Fruit fly (Drosophila melanogaster) whole organism, embryonic: ENCODE measurements around the gene ND-30.
A peak's percentile ranks its signal among the peaks of the same experiment; 100 is the strongest.

Source experiments
- Atf6 ChIP-seq: fragments of 200-800 bp; sonication (Bioruptor generic); IDR thresholded peaks from 2 replicates; pipeline ENCODE4 v1.3.6; 2022; ENCODE audit warnings: missing biosample characterization, missing genetic modification characterization
- Bgb ChIP-seq: fragments of 200-800 bp; sonication (Bioruptor generic); IDR thresholded peaks from 2 replicates; pipeline ENCODE4 v1.3.6; 2022; ENCODE audit warnings: missing biosample characterization, missing genetic modification characterization; ENCODE audit not compliant: partially characterized antibody
- C15 ChIP-seq: fragments of 200-800 bp; sonication (Bioruptor generic); IDR thresholded peaks from 3 replicates; pipeline ENCODE4 v1.3.6; 2022; ENCODE audit warnings: missing biosample characterization, missing genetic modification characterization
- CG10366 ChIP-seq: fragments of 200-800 bp; sonication (Bioruptor generic); IDR thresholded peaks from 2 replicates; pipeline ENCODE4 v1.3.6; 2022; ENCODE audit warnings: missing biosample characterization, missing genetic modification characterization
- CG13287 ChIP-seq: fragments of 200-800 bp; sonication (Bioruptor generic); IDR thresholded peaks from 2 replicates; pipeline ENCODE4 v1.3.6; 2022; ENCODE audit warnings: missing biosample characterization, missing genetic modification characterization; ENCODE audit not compliant: partially characterized antibody
- CG13296 ChIP-seq: fragments of 200-800 bp; sonication (Bioruptor generic); optimal IDR thresholded peaks from 3 replicates; lab custom pipeline; 2018; ENCODE audit warnings: missing biosample characterization, mild to moderate bottlenecking, missing genetic modification characterization
- CG13624 ChIP-seq: fragments of 200-800 bp; sonication (Bioruptor generic); optimal IDR thresholded peaks from 2 replicates; lab custom pipeline; 2016; ENCODE audit warnings: missing biosample characterization, missing genetic modification characterization
- CG14014 ChIP-seq: fragments of 200-800 bp; sonication (Bioruptor generic); IDR thresholded peaks from 2 replicates; pipeline ENCODE4 v1.3.6; 2022; ENCODE audit warnings: missing biosample characterization, missing genetic modification characterization
- CG17361 ChIP-seq: fragments of 200-800 bp; sonication (Bioruptor generic); IDR thresholded peaks from 3 replicates; pipeline ENCODE4 v1.3.6; 2022; ENCODE audit warnings: missing biosample characterization, missing genetic modification characterization
- CG18764 ChIP-seq: fragments of 200-800 bp; sonication (Bioruptor generic); optimal IDR thresholded peaks from 3 replicates; lab custom pipeline; 2016; ENCODE audit warnings: missing biosample characterization, missing genetic modification characterization
- CG2116 ChIP-seq: fragments of 200-800 bp; sonication (Bioruptor generic); optimal IDR thresholded peaks from 3 replicates; lab custom pipeline; 2018; ENCODE audit warnings: missing biosample characterization, mild to moderate bottlenecking, missing genetic modification characterization
- CG32532 ChIP-seq: fragments of 200-800 bp; sonication (Bioruptor generic); IDR thresholded peaks from 2 replicates; pipeline ENCODE4 v1.3.6; 2022; ENCODE audit warnings: missing biosample characterization, missing genetic modification characterization
- CG32772 ChIP-seq: fragments of 200-800 bp; sonication (Bioruptor generic); IDR thresholded peaks from 2 replicates; pipeline ENCODE4 v1.3.6; 2022; ENCODE audit warnings: missing biosample characterization, missing genetic modification characterization
- CG34376 ChIP-seq: fragments of 200-800 bp; sonication (Bioruptor generic); optimal IDR thresholded peaks from 2 replicates; lab custom pipeline; 2018; ENCODE audit warnings: missing biosample characterization, mild to moderate bottlenecking, missing genetic modification characterization
- CG4328 ChIP-seq: fragments of 200-800 bp; sonication (Bioruptor generic); optimal IDR thresholded peaks from 3 replicates; lab custom pipeline; 2017; ENCODE audit warnings: missing biosample characterization, missing genetic modification reagents, missing genetic modification characterization
- CG4424 ChIP-seq: fragments of 200-800 bp; sonication (Bioruptor generic); optimal IDR thresholded peaks from 3 replicates; lab custom pipeline; 2016; ENCODE audit warnings: missing biosample characterization, missing genetic modification characterization
- CG4820 ChIP-seq: fragments of 200-800 bp; sonication (Bioruptor generic); optimal IDR thresholded peaks from 3 replicates; lab custom pipeline; 2016; ENCODE audit warnings: missing biosample characterization, missing genetic modification characterization
- CG6765 ChIP-seq: fragments of 200-800 bp; sonication (Bioruptor generic); optimal IDR thresholded peaks from 3 replicates; lab custom pipeline; 2017; ENCODE audit warnings: missing biosample characterization, mild to moderate bottlenecking, missing genetic modification characterization
- CG7745 ChIP-seq: fragments of 200-800 bp; sonication (Bioruptor generic); optimal IDR thresholded peaks from 2 replicates; lab custom pipeline; 2018; ENCODE audit warnings: missing biosample characterization, mild to moderate bottlenecking, missing genetic modification characterization, moderate library complexity
- CG9437 ChIP-seq: fragments of 200-800 bp; sonication (Bioruptor generic); optimal IDR thresholded peaks from 2 replicates; lab custom pipeline; 2018; ENCODE audit warnings: missing biosample characterization, mild to moderate bottlenecking, missing genetic modification characterization
- Fer3 ChIP-seq: fragments of 200-800 bp; sonication (Bioruptor generic); optimal IDR thresholded peaks from 2 replicates; lab custom pipeline; 2018; ENCODE audit warnings: missing biosample characterization, mild to moderate bottlenecking, missing genetic modification characterization, moderate library complexity
- HmgD ChIP-seq: fragments of 200-800 bp; sonication (Bioruptor generic); optimal IDR thresholded peaks from 3 replicates; lab custom pipeline; 2016; ENCODE audit warnings: missing biosample characterization, missing genetic modification characterization
- MBD-R2 ChIP-seq: fragments of 200-800 bp; sonication (Bioruptor generic); IDR thresholded peaks from 2 replicates; pipeline ENCODE4 v1.3.6; 2022; ENCODE audit warnings: missing biosample characterization, missing genetic modification characterization
- NfI ChIP-seq: fragments of 200-800 bp; sonication (Bioruptor generic); optimal IDR thresholded peaks from 3 replicates; lab custom pipeline; 2018; ENCODE audit warnings: missing biosample characterization, mild to moderate bottlenecking, missing genetic modification characterization, moderate library complexity
- Opbp ChIP-seq: fragments of 200-800 bp; sonication (Bioruptor generic); IDR thresholded peaks from 3 replicates; pipeline ENCODE4 v1.3.6; 2022; ENCODE audit warnings: missing biosample characterization, missing genetic modification characterization; ENCODE audit not compliant: partially characterized antibody
- PHDP ChIP-seq: fragments of 200-800 bp; sonication (Bioruptor generic); optimal IDR thresholded peaks from 3 replicates; lab custom pipeline; 2018; ENCODE audit warnings: missing biosample characterization, mild to moderate bottlenecking, missing genetic modification characterization, moderate library complexity
- Sin3A ChIP-seq: fragments of >200 bp; optimal IDR thresholded peaks from 2 replicates; lab custom pipeline; 2018
- Sry-β ChIP-seq: fragments of 200-800 bp; sonication (Bioruptor generic); optimal IDR thresholded peaks from 2 replicates; lab custom pipeline; 2018; ENCODE audit warnings: missing biosample characterization, mild to moderate bottlenecking, missing genetic modification characterization, moderate library complexity
- Vsx1 ChIP-seq: fragments of 200-800 bp; sonication (Bioruptor generic); optimal IDR thresholded peaks from 2 replicates; lab custom pipeline; 2017; ENCODE audit warnings: missing biosample characterization, mild to moderate bottlenecking, missing genetic modification characterization, missing genetic modification reagents
- YL-1 ChIP-seq: fragments of 200-800 bp; sonication (Bioruptor generic); optimal IDR thresholded peaks from 3 replicates; lab custom pipeline; 2017; ENCODE audit warnings: missing biosample characterization, mild to moderate bottlenecking, missing genetic modification characterization
- ash1 ChIP-seq: fragments of 200-800 bp; sonication (Bioruptor generic); optimal IDR thresholded peaks from 2 replicates; lab custom pipeline; 2018; ENCODE audit warnings: missing biosample characterization, mild to moderate bottlenecking, missing genetic modification characterization
- ci ChIP-seq: fragments of 200-800 bp; sonication (Bioruptor generic); IDR thresholded peaks from 3 replicates; pipeline ENCODE4 v1.3.6; 2022; ENCODE audit warnings: missing biosample characterization, missing genetic modification characterization
- dan ChIP-seq: fragments of 200-800 bp; sonication (Bioruptor generic); IDR thresholded peaks from 2 replicates; pipeline ENCODE4 v1.3.6; 2022; ENCODE audit warnings: missing biosample characterization, missing genetic modification characterization
- danr ChIP-seq: fragments of 200-800 bp; sonication (Bioruptor generic); IDR thresholded peaks from 2 replicates; pipeline ENCODE4 v1.3.6; 2022; ENCODE audit warnings: missing biosample characterization, missing genetic modification characterization
- dati ChIP-seq: fragments of 200-800 bp; sonication (Bioruptor generic); IDR thresholded peaks from 2 replicates; pipeline ENCODE4 v1.3.6; 2022; ENCODE audit warnings: missing biosample characterization, missing genetic modification characterization
- dmrt11E ChIP-seq: fragments of 200-800 bp; sonication (Bioruptor generic); optimal IDR thresholded peaks from 3 replicates; lab custom pipeline; 2018; ENCODE audit warnings: missing biosample characterization, mild to moderate bottlenecking, missing genetic modification characterization, moderate library complexity
- eyg ChIP-seq: fragments of 200-800 bp; sonication (Bioruptor generic); optimal IDR thresholded peaks from 3 replicates; lab custom pipeline; 2016; ENCODE audit warnings: missing biosample characterization, missing genetic modification characterization
- gcm ChIP-seq: fragments of 200-800 bp; sonication (Bioruptor generic); optimal IDR thresholded peaks from 2 replicates; lab custom pipeline; 2019; ENCODE audit warnings: missing biosample characterization, mild to moderate bottlenecking, missing genetic modification characterization, moderate library complexity
- gsb-n ChIP-seq: fragments of 200-800 bp; sonication (Bioruptor generic); optimal IDR thresholded peaks from 3 replicates; lab custom pipeline; 2018; ENCODE audit warnings: missing biosample characterization, mild to moderate bottlenecking, missing genetic modification characterization
- lmd ChIP-seq: fragments of 200-800 bp; sonication (Bioruptor generic); IDR thresholded peaks from 2 replicates; pipeline ENCODE4 v1.3.6; 2022; ENCODE audit warnings: missing biosample characterization, missing genetic modification characterization
- nerfin-1 ChIP-seq: fragments of 200-800 bp; sonication (Bioruptor generic); optimal IDR thresholded peaks from 3 replicates; lab custom pipeline; 2019; ENCODE audit warnings: missing biosample characterization, mild to moderate bottlenecking, missing genetic modification characterization, moderate library complexity
- nmo ChIP-seq: fragments of 200-800 bp; sonication (Bioruptor generic); optimal IDR thresholded peaks from 2 replicates; lab custom pipeline; 2018; ENCODE audit warnings: missing biosample characterization, mild to moderate bottlenecking, missing genetic modification characterization, moderate library complexity
- p53 ChIP-seq: fragments of 200-800 bp; sonication (Bioruptor generic); optimal IDR thresholded peaks from 2 replicates; lab custom pipeline; 2016; ENCODE audit warnings: missing biosample characterization, missing genetic modification characterization
- salm ChIP-seq: fragments of 200-800 bp; sonication (Bioruptor generic); optimal IDR thresholded peaks from 2 replicates; lab custom pipeline; 2018; ENCODE audit warnings: missing biosample characterization, mild to moderate bottlenecking, missing genetic modification characterization
- schlank ChIP-seq: fragments of 200-800 bp; sonication (Bioruptor generic); optimal IDR thresholded peaks from 2 replicates; lab custom pipeline; 2018; ENCODE audit warnings: missing biosample characterization, mild to moderate bottlenecking, missing genetic modification characterization
- shn ChIP-seq: fragments of 200-800 bp; sonication (Bioruptor generic); optimal IDR thresholded peaks from 3 replicates; lab custom pipeline; 2016; ENCODE audit warnings: missing biosample characterization, missing genetic modification characterization
- slou ChIP-seq: fragments of 200-800 bp; sonication (Bioruptor generic); optimal IDR thresholded peaks from 3 replicates; lab custom pipeline; 2016; ENCODE audit warnings: missing biosample characterization, missing genetic modification characterization
- stwl ChIP-seq: fragments of 200-800 bp; sonication (Bioruptor generic); optimal IDR thresholded peaks from 3 replicates; lab custom pipeline; 2018; ENCODE audit warnings: missing biosample characterization, mild to moderate bottlenecking, missing genetic modification characterization, moderate library complexity
- trh ChIP-seq: fragments of 200-800 bp; sonication (Bioruptor generic); optimal IDR thresholded peaks from 2 replicates; lab custom pipeline; 2016; ENCODE audit warnings: missing biosample characterization, missing genetic modification characterization
- ttk ChIP-seq: fragments of 200-800 bp; sonication (Bioruptor generic); IDR thresholded peaks from 2 replicates; pipeline ENCODE4 v2.1.2; 2022; ENCODE audit warnings: missing biosample characterization, missing genetic modification characterization
- usp ChIP-seq: fragments of >200 bp; optimal IDR thresholded peaks from 2 replicates; lab custom pipeline; 2017; ENCODE audit warnings: missing biosample characterization, missing genetic modification characterization
- vfl ChIP-seq: fragments of 200-800 bp; sonication (Bioruptor generic); optimal IDR thresholded peaks from 2 replicates; lab custom pipeline; 2016; ENCODE audit warnings: missing biosample characterization, missing genetic modification characterization

Gene ND-30

dm6 chr3L:3197464-3197863, 38.1 kb upstream of the ND-30 start, which contains the start of gene CG14966 (continued):
- TF ChIP-seq CG10366 (GFP tag; lab: Robert Waterston, UW) (no peak), nmo (GFP tag; lab: Kevin White, UChicago) (peak; percentile 43), Atf6 (no peak), nerfin-1 (tag; lab: Kevin White, UChicago) (peak; percentile 31), CG13624 (GFP tag; lab: Kevin White, UChicago) (peak; percentile 54), ci (GFP tag; lab: Robert Waterston, UW) (peak; percentile 50; the same call in 1 of the 3 replicates), CG4328 (no peak), YL-1 (GFP tag; lab: Kevin White, UChicago) (peak; percentile 79), slou (GFP tag; lab: Kevin White, UChicago) (no peak), C15 (GFP tag; lab: Robert Waterston, UW) (no peak), trh (GFP tag; lab: Kevin White, UChicago) (no peak), ttk (GFP tag; lab: Robert Waterston, UW) (peak; percentile 11; the same call in 1 of the 2 replicates), Fer3 (no peak), CG13296 (GFP tag; lab: Kevin White, UChicago) (no peak), dan (GFP tag; lab: Robert Waterston, UW) (no peak), Sry-β (no peak), HmgD (GFP tag; lab: Kevin White, UChicago) (peak; percentile 44), NfI (no peak), vfl (GFP tag; lab: Kevin White, UChicago) (peak; percentile 28), salm (tag; lab: Kevin White, UChicago) (no peak), Sin3A (peak; percentile 24), CG32532 (GFP tag; lab: Robert Waterston, UW) (peak; percentile 68), p53 (GFP tag; lab: Kevin White, UChicago) (peak; percentile 11), CG9437 (no peak), stwl (tag; lab: Kevin White, UChicago) (peak; percentile 43), CG34376 (GFP tag; lab: Kevin White, UChicago) (peak; percentile 79), eyg (no peak), CG7745 (tag; lab: Kevin White, UChicago) (no peak), ash1 (GFP tag; lab: Kevin White, UChicago) (no peak), Opbp (GFP tag; lab: Robert Waterston, UW) (peak; percentile 87), CG6765 (no peak), usp (no peak)

dm6 chr3L:3194059-3194458, 34.7 kb upstream of the ND-30 start:
- TF ChIP-seq CG14014 (GFP tag; lab: Robert Waterston, UW) (peak; percentile 94), CG4424 (GFP tag; lab: Kevin White, UChicago) (peak; percentile 88), CG18764 (GFP tag; lab: Kevin White, UChicago) (peak; percentile 85), CG32772 (peak; percentile 93), CG13287 (no peak), stwl (tag; lab: Kevin White, UChicago) (peak; percentile 50), MBD-R2 (peak; percentile 76), CG4820 (GFP tag; lab: Kevin White, UChicago) (peak; percentile 87), CG13624 (GFP tag; lab: Kevin White, UChicago) (peak; percentile 23), gsb-n (tag; lab: Kevin White, UChicago) (peak; percentile 93), gcm (GFP tag; lab: Kevin White, UChicago) (peak; percentile 95), trh (GFP tag; lab: Kevin White, UChicago) (peak; percentile 68), lmd (peak; percentile 94), PHDP (tag; lab: Kevin White, UChicago) (peak; percentile 95), shn (GFP tag; lab: Kevin White, UChicago) (no peak), schlank (tag; lab: Kevin White, UChicago) (peak; percentile 68), dmrt11E (tag; lab: Kevin White, UChicago) (peak; percentile 93), HmgD (GFP tag; lab: Kevin White, UChicago) (no peak), CG2116 (GFP tag; lab: Kevin White, UChicago) (peak; percentile 66), Bgb (GFP tag; lab: Robert Waterston, UW) (no peak), dati (peak; percentile 78; the same call in 1 of the 2 replicates), danr (GFP tag; lab: Robert Waterston, UW) (peak; percentile 85), Vsx1 (peak; percentile 86), CG17361 (GFP tag; lab: Robert Waterston, UW) (peak; percentile 95)
